Fruit fly (Drosophila melanogaster) whole organism, embryonic: Measurements from ENCODE around the gene Smvt.

ENCODE experiments used
- ATbp ChIP-seq: fragments of 200-800 bp; sonication (Bioruptor generic); optimal IDR thresholded peaks from 2 replicates; lab custom pipeline; 2017; ENCODE audit warnings: missing biosample characterization, mild to moderate bottlenecking, missing genetic modification characterization, missing genetic modification reagents
- Ada2b ChIP-seq: fragments of 200-800 bp; sonication (Bioruptor generic); IDR thresholded peaks from 2 replicates; pipeline ENCODE4 v1.3.6; 2022; ENCODE audit warnings: missing biosample characterization, missing genetic modification characterization
- Bdp1 ChIP-seq: fragments of 200-800 bp; sonication (Bioruptor generic); optimal IDR thresholded peaks from 3 replicates; lab custom pipeline; 2016; ENCODE audit warnings: missing biosample characterization, missing genetic modification characterization
- CG12104 ChIP-seq: fragments of 200-800 bp; sonication (Bioruptor generic); optimal IDR thresholded peaks from 3 replicates; lab custom pipeline; 2016; ENCODE audit warnings: missing biosample characterization, missing genetic modification characterization
- CG15479 ChIP-seq: fragments of 200-800 bp; sonication (Bioruptor generic); optimal IDR thresholded peaks from 3 replicates; lab custom pipeline; 2019; ENCODE audit warnings: missing biosample characterization, mild to moderate bottlenecking, missing genetic modification characterization, moderate library complexity
- CG18262 ChIP-seq: fragments of 200-800 bp; optimal IDR thresholded peaks from 3 replicates; lab custom pipeline; 2019; ENCODE audit warnings: missing biosample characterization, mild to moderate bottlenecking, missing genetic modification characterization, moderate library complexity
- CG18764 ChIP-seq: fragments of 200-800 bp; sonication (Bioruptor generic); optimal IDR thresholded peaks from 3 replicates; lab custom pipeline; 2016; ENCODE audit warnings: missing biosample characterization, missing genetic modification characterization
- CG3407 ChIP-seq: fragments of 200-800 bp; sonication (Bioruptor generic); optimal IDR thresholded peaks from 2 replicates; lab custom pipeline; 2018; ENCODE audit warnings: missing biosample characterization, mild to moderate bottlenecking, missing genetic modification characterization
- CG34224 ChIP-seq: fragments of 200-800 bp; sonication (Bioruptor generic); IDR thresholded peaks from 3 replicates; pipeline ENCODE4 v1.3.6; 2022; ENCODE audit warnings: missing biosample characterization, missing genetic modification characterization; ENCODE audit not compliant: partially characterized antibody
- CG4424 ChIP-seq: fragments of 200-800 bp; sonication (Bioruptor generic); optimal IDR thresholded peaks from 3 replicates; lab custom pipeline; 2016; ENCODE audit warnings: missing biosample characterization, missing genetic modification characterization
- CG5245 ChIP-seq: fragments of 200-800 bp; sonication (Bioruptor generic); optimal IDR thresholded peaks from 3 replicates; lab custom pipeline; 2016; ENCODE audit warnings: missing biosample characterization, missing genetic modification characterization
- CG7987 ChIP-seq: fragments of 200-800 bp; sonication (Bioruptor generic); optimal IDR thresholded peaks from 2 replicates; lab custom pipeline; 2018; ENCODE audit warnings: missing biosample characterization, mild to moderate bottlenecking, missing genetic modification characterization, moderate library complexity
- CG9215 ChIP-seq: fragments of 200-800 bp; sonication (Bioruptor generic); IDR thresholded peaks from 2 replicates; pipeline ENCODE4 v1.3.6; 2022; ENCODE audit warnings: missing biosample characterization, missing genetic modification characterization
- CG9876 ChIP-seq: fragments of 200-800 bp; sonication (Bioruptor generic); optimal IDR thresholded peaks from 2 replicates; lab custom pipeline; 2016; ENCODE audit warnings: missing biosample characterization, missing genetic modification characterization
- CTCF ChIP-seq: fragments of 200-800 bp; sonication (Bioruptor generic); optimal IDR thresholded peaks from 2 replicates; lab custom pipeline; 2017; ENCODE audit warnings: missing biosample characterization, mild to moderate bottlenecking, missing genetic modification characterization, moderate library complexity
- CkIIα-i1 ChIP-seq: fragments of 200-800 bp; sonication (Bioruptor generic); IDR thresholded peaks from 2 replicates; pipeline ENCODE4 v1.3.6; 2022; ENCODE audit warnings: missing biosample characterization, missing genetic modification characterization
- Deaf1 ChIP-seq: fragments of 200-800 bp; optimal IDR thresholded peaks from 3 replicates; lab custom pipeline; 2019; ENCODE audit warnings: missing biosample characterization, mild to moderate bottlenecking, missing genetic modification characterization, moderate library complexity
- E2f1 ChIP-seq: fragments of 200-800 bp; sonication (Bioruptor generic); IDR thresholded peaks from 2 replicates; pipeline ENCODE4 v1.3.6; 2022; ENCODE audit warnings: missing biosample characterization, missing genetic modification characterization
- Ets97D ChIP-seq: fragments of 200-800 bp; sonication (Bioruptor generic); optimal IDR thresholded peaks from 3 replicates; lab custom pipeline; 2016; ENCODE audit warnings: missing biosample characterization, missing genetic modification characterization
- H2.0 ChIP-seq: fragments of 200-800 bp; sonication (Bioruptor generic); IDR thresholded peaks from 2 replicates; pipeline ENCODE4 v1.3.6; 2022; ENCODE audit warnings: missing biosample characterization, missing genetic modification characterization
- Max ChIP-seq: fragments of 200-800 bp; sonication (Bioruptor generic); optimal IDR thresholded peaks from 2 replicates; lab custom pipeline; 2016; ENCODE audit warnings: missing biosample characterization, mild to moderate bottlenecking, missing genetic modification characterization
- Med ChIP-seq: fragments of 200-800 bp; sonication (Bioruptor generic); peaks from one replicate; lab custom pipeline; 2016; ENCODE audit warnings: missing biosample characterization, missing genetic modification characterization, mild to moderate bottlenecking, inconsistent platforms, moderate library complexity
- Mes4 ChIP-seq: fragments of 200-800 bp; sonication (Bioruptor generic); optimal IDR thresholded peaks from 2 replicates; lab custom pipeline; 2016; ENCODE audit warnings: missing biosample characterization, missing genetic modification characterization
- Nf-YB ChIP-seq: fragments of 200-800 bp; sonication (Bioruptor generic); optimal IDR thresholded peaks from 3 replicates; lab custom pipeline; 2019; ENCODE audit warnings: missing biosample characterization, mild to moderate bottlenecking, missing genetic modification characterization, moderate library complexity
- Oaz ChIP-seq: fragments of 200-800 bp; sonication (Bioruptor generic); IDR thresholded peaks from 2 replicates; pipeline ENCODE4 v1.3.6; 2022; ENCODE audit warnings: missing biosample characterization, missing genetic modification characterization
- Oli ChIP-seq: fragments of 200-800 bp; sonication (Bioruptor generic); optimal IDR thresholded peaks from 2 replicates; lab custom pipeline; 2018; ENCODE audit warnings: missing biosample characterization, mild to moderate bottlenecking, missing genetic modification characterization, moderate library complexity
- Scr ChIP-seq: fragments of 200-800 bp; sonication (Bioruptor generic); IDR thresholded peaks from 2 replicates; pipeline ENCODE4 v1.3.6; 2022; ENCODE audit warnings: missing biosample characterization, missing genetic modification characterization; ENCODE audit not compliant: partially characterized antibody
- Sin3A ChIP-seq: fragments of >200 bp; optimal IDR thresholded peaks from 2 replicates; lab custom pipeline; 2018
- Spps ChIP-seq: fragments of 200-800 bp; sonication (Bioruptor generic); optimal IDR thresholded peaks from 2 replicates; lab custom pipeline; 2018; ENCODE audit warnings: missing biosample characterization, mild to moderate bottlenecking, missing genetic modification characterization
- Usf ChIP-seq: fragments of 200-800 bp; sonication (Bioruptor generic); optimal IDR thresholded peaks from 2 replicates; lab custom pipeline; 2017; ENCODE audit warnings: missing genotype, missing biosample characterization, missing genetic modification characterization
- ara ChIP-seq: fragments of 200-800 bp; sonication (Bioruptor generic); IDR thresholded peaks from 2 replicates; pipeline ENCODE4 v1.3.6; 2022; ENCODE audit warnings: missing biosample characterization, missing genetic modification characterization
- bab2 ChIP-seq: fragments of 200-800 bp; sonication (Bioruptor generic); optimal IDR thresholded peaks from 2 replicates; lab custom pipeline; 2016; ENCODE audit warnings: missing biosample characterization, missing genetic modification characterization
- cato ChIP-seq: fragments of 200-800 bp; sonication (Bioruptor generic); optimal IDR thresholded peaks from 2 replicates; lab custom pipeline; 2016; ENCODE audit warnings: missing biosample characterization, missing genetic modification characterization, borderline replicate concordance
- emc ChIP-seq: fragments of 200-800 bp; sonication (Bioruptor generic); optimal IDR thresholded peaks from 2 replicates; lab custom pipeline; 2016; ENCODE audit warnings: missing biosample characterization, missing genetic modification characterization
- exex ChIP-seq: fragments of 200-800 bp; sonication (Bioruptor generic); optimal IDR thresholded peaks from 4 replicates; lab custom pipeline; 2018; ENCODE audit warnings: missing biosample characterization, mild to moderate bottlenecking, missing genetic modification characterization, moderate library complexity
- gem ChIP-seq: fragments of 200-800 bp; sonication (Bioruptor generic); optimal IDR thresholded peaks from 2 replicates; lab custom pipeline; 2019; ENCODE audit warnings: missing biosample characterization, mild to moderate bottlenecking, missing genetic modification characterization, moderate library complexity
- gt ChIP-seq: fragments of 200-800 bp; sonication (Bioruptor generic); IDR thresholded peaks from 2 replicates; pipeline ENCODE4 v1.3.6; 2022; ENCODE audit warnings: missing biosample characterization, missing genetic modification characterization
- kah ChIP-seq: fragments of 200-800 bp; sonication (Bioruptor generic); optimal IDR thresholded peaks from 2 replicates; lab custom pipeline; 2018; ENCODE audit warnings: missing biosample characterization, mild to moderate bottlenecking, missing genetic modification characterization
- kay ChIP-seq: fragments of 200-800 bp; sonication (Bioruptor generic); optimal IDR thresholded peaks from 2 replicates; lab custom pipeline; 2016; ENCODE audit warnings: missing biosample characterization, missing genetic modification characterization
- lilli ChIP-seq: fragments of 200-800 bp; sonication (Bioruptor generic); optimal IDR thresholded peaks from 3 replicates; lab custom pipeline; 2016; ENCODE audit warnings: missing biosample characterization, missing genetic modification characterization
- nom ChIP-seq: fragments of 200-800 bp; sonication (Bioruptor generic); optimal IDR thresholded peaks from 2 replicates; lab custom pipeline; 2017; ENCODE audit warnings: missing biosample characterization, missing genetic modification characterization, mild to moderate bottlenecking, moderate library complexity, missing genetic modification reagents
- pita ChIP-seq: fragments of 200-800 bp; sonication (Bioruptor generic); optimal IDR thresholded peaks from 2 replicates; lab custom pipeline; 2017; ENCODE audit warnings: missing biosample characterization, mild to moderate bottlenecking, missing genetic modification characterization
- ranshi ChIP-seq: fragments of 200-800 bp; sonication (Bioruptor generic); IDR thresholded peaks from 2 replicates; pipeline ENCODE4 v1.3.6; 2022; ENCODE audit warnings: missing biosample characterization, missing genetic modification characterization
- ro ChIP-seq: fragments of 200-800 bp; sonication (Bioruptor generic); IDR thresholded peaks from 2 replicates; pipeline ENCODE4 v1.3.6; 2022; ENCODE audit warnings: missing biosample characterization, missing genetic modification characterization
- row ChIP-seq: fragments of 200-800 bp; sonication (Bioruptor generic); IDR thresholded peaks from 3 replicates; pipeline ENCODE4 v1.3.6; 2022; ENCODE audit warnings: missing biosample characterization, missing genetic modification characterization
- slbo ChIP-seq: fragments of 200-800 bp; sonication (Bioruptor generic); IDR thresholded peaks from 2 replicates; pipeline ENCODE4 v1.3.6; 2022; ENCODE audit warnings: missing biosample characterization, missing genetic modification characterization
- sr ChIP-seq: fragments of 200-800 bp; sonication (Bioruptor generic); IDR thresholded peaks from 3 replicates; pipeline ENCODE4 v1.3.6; 2022; ENCODE audit warnings: missing biosample characterization, missing genetic modification characterization
- sug ChIP-seq: fragments of 200-800 bp; optimal IDR thresholded peaks from 2 replicates; lab custom pipeline; 2019; ENCODE audit warnings: missing biosample characterization, mild to moderate bottlenecking, missing genetic modification characterization, moderate library complexity
- tna ChIP-seq: fragments of 200-800 bp; sonication (Bioruptor generic); IDR thresholded peaks from 2 replicates; pipeline ENCODE4 v1.3.6; 2022; ENCODE audit warnings: missing biosample characterization, missing genetic modification characterization; ENCODE audit not compliant: partially characterized antibody
- wek ChIP-seq: fragments of 200-800 bp; sonication (Bioruptor generic); optimal IDR thresholded peaks from 3 replicates; lab custom pipeline; 2018; ENCODE audit warnings: missing biosample characterization, mild to moderate bottlenecking, missing genetic modification characterization, moderate library complexity
- yki ChIP-seq: fragments of >200 bp; optimal IDR thresholded peaks from 3 replicates; lab custom pipeline; 2018

The Smvt gene

dm6 chr3R:31793664-31794417, 32.5 kb upstream of the Smvt start, which contains the start of the genes Mccc1 and Acf (continued):
- TF ChIP-seq CG34224 (GFP tag; lab: Robert Waterston, UW) (peak; percentile 60; the same call in 1 of the 3 replicates), pita (no peak), ro (GFP tag; lab: Robert Waterston, UW) (no peak), H2.0 (no peak), CTCF (GFP tag; lab: Kevin White, UChicago) (no peak), CG18262 (tag; lab: Kevin White, UChicago) (no peak), CkIIα-i1 (no peak), sug (no peak), Ets97D (peak; percentile 54), kah (GFP tag; lab: Kevin White, UChicago) (no peak), Bdp1 (no peak), CG12104 (GFP tag; lab: Kevin White, UChicago) (no peak), Oli (tag; lab: Kevin White, UChicago) (no peak), CG18764 (GFP tag; lab: Kevin White, UChicago) (no peak), cato (GFP tag; lab: Kevin White, UChicago) (no peak), Oaz (GFP tag; lab: Robert Waterston, UW) (no peak), Sin3A (lab: Kevin White, UChicago) (peak; percentile 61), kay (GFP tag; lab: Kevin White, UChicago) (peak; percentile 11), bab2 (GFP tag; lab: Kevin White, UChicago) (no peak), CG3407 (GFP tag; lab: Kevin White, UChicago) (no peak), CG5245 (GFP tag; lab: Kevin White, UChicago) (no peak), ranshi (GFP tag; lab: Robert Waterston, UW) (no peak), Mes4 (peak; percentile 2), tna (GFP tag; lab: Robert Waterston, UW) (no peak), emc (GFP tag; lab: Kevin White, UChicago) (no peak), E2f1 (GFP tag; lab: Robert Waterston, UW) (no peak), CG4424 (GFP tag; lab: Kevin White, UChicago) (peak; percentile 24), exex (tag; lab: Kevin White, UChicago) (no peak), CG15479 (no peak), Nf-YB (GFP tag; lab: Kevin White, UChicago) (no peak), Med (GFP tag; lab: Kevin White, UChicago) (peak; percentile 86), slbo (peak; percentile 43), CG9215 (GFP tag; lab: Robert Waterston, UW) (no peak), Deaf1 (tag; lab: Kevin White, UChicago) (no peak), sr (GFP tag; lab: Robert Waterston, UW) (no peak), Max (peak; percentile 61), lilli (GFP tag; lab: Kevin White, UChicago) (peak; percentile 58), wek (GFP tag; lab: Kevin White, UChicago) (no peak), gem (tag; lab: Kevin White, UChicago) (no peak), Ada2b (peak; percentile 57), Spps (tag; lab: Kevin White, UChicago) (no peak), gt (no peak), ATbp (GFP tag; lab: Kevin White, UChicago) (no peak), CG9876 (GFP tag; lab: Kevin White, UChicago) (no peak), nom (GFP tag; lab: Kevin White, UChicago) (no peak), CG7987 (GFP tag; lab: Kevin White, UChicago) (no peak), Usf (no peak), row (GFP tag; lab: Robert Waterston, UW) (peak; percentile 77), yki (lab: Kevin White, UChicago) (no peak), ara (no peak), Scr (GFP tag; lab: Robert Waterston, UW) (peak; percentile 69)
